Fruit fly (Drosophila melanogaster): ENCODE results near the gene CG32454.

CG32454 gene

dm6 chr3L:22727739-22728335, 1.7 kb upstream of the CG32454 start, which contains the start of the genes CG14450 and CG11367:
CG14450 (minus strand) TSS chr3L:22727789.
CG11367 (plus strand) TSS chr3L:22728111.
- no peak for TF ChIP-seq CG8478 (optimal IDR thresholded peaks at IDR 0.05)
- no peak for TF ChIP-seq CTCF (optimal IDR thresholded peaks at IDR 0.05)

- no peak for TF ChIP-seq CTCF (optimal IDR thresholded peaks at IDR 0.05)
- no peak for TF ChIP-seq CG8478 (optimal IDR thresholded peaks at IDR 0.05)
Observed at dm6 chr3L:22731393-22731792, 1.8 kb downstream of the CG32454 start.

dm6 chr3L:22733607-22734006, 4.0 kb downstream of the CG32454 start:
- no peak for TF ChIP-seq CTCF (optimal IDR thresholded peaks at IDR 0.05)
- TF ChIP-seq CG8478 (optimal IDR thresholded peaks at IDR 0.05), result no peak

dm6 chr3L:22737732-22738611, 8.4 kb downstream of the CG32454 start, which contains the start of gene CG11241:
CG11241 (minus strand) TSS chr3L:22738420.
- TF ChIP-seq CG8478 (optimal IDR thresholded peaks at IDR 0.05), result no peak
- no peak for TF ChIP-seq CTCF (optimal IDR thresholded peaks at IDR 0.05)

dm6 chr3L:22741389-22742120, 12.0 kb downstream of the CG32454 start, which contains the start of gene CG7369:
CG7369 (plus strand) TSS chr3L:22741793.
- TF ChIP-seq CTCF (optimal IDR thresholded peaks at IDR 0.05) (no peak), CG8478 (optimal IDR thresholded peaks at IDR 0.05) (no peak)

- no peak for TF ChIP-seq CG8478 (optimal IDR thresholded peaks at IDR 0.05)
- no peak for TF ChIP-seq CTCF (optimal IDR thresholded peaks at IDR 0.05)
Observed at dm6 chr3L:22742121-22742531, 12.6 kb downstream of the CG32454 start.

dm6 chr3L:22742945-22743582, 13.5 kb downstream of the CG32454 start:
- TF ChIP-seq CG8478 (optimal IDR thresholded peaks at IDR 0.05) (no peak), CTCF (optimal IDR thresholded peaks at IDR 0.05) (no peak)

dm6 chr3L:22749147-22749550, 19.6 kb downstream of the CG32454 start, which contains the start of gene SPoCk:
SPoCk (plus strand) TSS chr3L:22749444.
- TF ChIP-seq CTCF (optimal IDR thresholded peaks at IDR 0.05), result peak; percentile 37 to 46
- TF ChIP-seq CG8478 (optimal IDR thresholded peaks at IDR 0.05), result no peak

- TF ChIP-seq CG8478 (optimal IDR thresholded peaks at IDR 0.05), result no peak
- no peak for TF ChIP-seq CTCF (optimal IDR thresholded peaks at IDR 0.05)
Observed at dm6 chr3L:22749987-22750386, 20.4 kb downstream of the CG32454 start.

- TF ChIP-seq CG8478 (optimal IDR thresholded peaks at IDR 0.05), result no peak
- peak; percentile 17 to 37 for TF ChIP-seq CTCF (optimal IDR thresholded peaks at IDR 0.05)
Observed at dm6 chr3L:22773383-22773873, 43.9 kb downstream of the CG32454 start.

dm6 chr3L:22774479-22774878, 44.9 kb downstream of the CG32454 start:
- TF ChIP-seq CG8478 (optimal IDR thresholded peaks at IDR 0.05), result no peak
- TF ChIP-seq CTCF (optimal IDR thresholded peaks at IDR 0.05), result no peak
